Worm (Caenorhabditis elegans) whole organism, mixed stage, embryonic: ENCODE results near the gene C17E7.4.

ENCODE experiments used
- ces-1 ChIP-seq: fragments of 150-350 bp; optimal IDR thresholded peaks from 2 replicates; lab custom pipeline; 2014; ENCODE audit warnings: missing biosample characterization, missing genetic modification reagents, missing genetic modification characterization
- lsy-2 ChIP-seq: fragments of 150-350 bp; optimal IDR thresholded peaks from 2 replicates; lab custom pipeline; 2014; ENCODE audit warnings: missing biosample characterization, missing genetic modification characterization
- nhr-237 ChIP-seq: fragments of 150-350 bp; optimal IDR thresholded peaks from 2 replicates; lab custom pipeline; 2014; ENCODE audit warnings: missing biosample characterization, missing genetic modification characterization
- unc-39 ChIP-seq: fragments of 150-350 bp; optimal IDR thresholded peaks from 2 replicates; lab custom pipeline; 2014; ENCODE audit warnings: missing biosample characterization, missing genetic modification characterization
- unc-62 ChIP-seq: fragments of 150-350 bp; optimal IDR thresholded peaks from 2 replicates; lab custom pipeline; 2014; ENCODE audit warnings: missing biosample characterization, missing genetic modification reagents, missing genetic modification characterization

DNA sequence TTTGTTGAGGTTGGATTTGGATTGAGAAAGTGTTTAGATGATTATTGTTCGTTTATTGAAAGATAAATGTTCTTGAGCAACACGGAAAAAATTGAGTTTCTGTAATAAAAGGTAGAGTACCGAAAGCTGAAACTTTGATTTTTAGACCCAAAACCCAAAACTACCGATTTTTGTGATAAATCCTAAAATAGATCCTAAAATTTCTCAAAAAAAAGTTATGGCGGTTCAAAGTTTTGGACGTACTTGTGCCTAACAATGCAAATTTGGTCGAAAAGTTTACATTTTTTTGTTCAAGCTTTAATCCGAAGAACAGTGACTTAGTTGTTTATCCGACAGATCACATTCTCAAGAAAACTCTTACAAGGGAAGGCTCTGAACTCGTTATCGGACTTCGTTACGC lies 45.4 kb upstream of the C17E7.4 start, which contains the start of gene nhr-185:
- TF ChIP-seq nhr-237 (tag; lab: Kevin White, UChicago) (no peak), unc-39 (tag; lab: Kevin White, UChicago) (no peak), lsy-2 (no peak), unc-62 (GFP tag; lab: Kevin White, UChicago) (no peak), ces-1 (GFP tag; lab: Kevin White, UChicago) (no peak)
